Worm (Caenorhabditis elegans): ENCODE results near the gene irld-25.
"Not testable (repeated sequence)": the region's sequence is repeated elsewhere in the genome, so short reads cannot be mapped to it uniquely, and the experiment has no call there.

irld-25 gene

ce11 chrV:15256669-15257068 is 35.2 kb downstream of the irld-25 start, which contains the start of gene srsx-39:
Gene srsx-39, minus strand, starts transcription at chrV:15256769.
- TF ChIP-seq ceh-45 (GFP tag; IDR thresholded peaks at IDR 0.05); pat-9 (tag; optimal IDR thresholded peaks at IDR 0.05); ceh-48 (tag; optimal IDR thresholded peaks at IDR 0.05): not testable (repeated sequence)

DNA sequence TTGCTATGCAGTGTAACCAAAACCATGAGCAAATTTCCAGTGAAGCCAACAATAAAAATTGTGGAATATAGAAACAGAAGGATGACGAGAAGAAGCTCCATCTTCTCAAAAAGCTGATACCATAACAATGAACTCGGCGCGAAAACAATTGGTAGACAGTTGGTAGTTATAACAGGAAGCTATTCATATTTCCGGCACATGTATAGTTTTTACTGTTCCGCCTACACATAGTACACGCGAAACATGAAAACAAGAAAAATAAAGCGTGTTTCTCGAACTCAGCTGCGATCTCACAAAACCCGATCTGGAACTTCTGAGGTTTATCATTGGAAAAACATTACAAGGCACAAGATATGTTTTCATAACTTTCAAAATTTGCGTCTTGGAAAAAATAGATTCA is 37.6 kb downstream of the irld-25 start, which contains the start of gene srsx-37:
Gene srsx-37 (minus strand): TSS at position 101 of the 400 bp plus-strand sequence.
- TF ChIP-seq odd-2 (tag; optimal IDR thresholded peaks at IDR 0.05) (no peak), nfya-1 (tag; optimal IDR thresholded peaks at IDR 0.05) (no peak), pqm-1 (tag; optimal IDR thresholded peaks at IDR 0.05) (no peak), nhr-11 (tag; optimal IDR thresholded peaks at IDR 0.05) (no peak), ceh-9 (tag; optimal IDR thresholded peaks at IDR 0.05) (no peak), unc-55 (GFP tag; optimal IDR thresholded peaks at IDR 0.05) (no peak), F13H6.1 (tag; optimal IDR thresholded peaks at IDR 0.05) (no peak), zip-5 (tag; optimal IDR thresholded peaks at IDR 0.05) (no peak), npax-4 (tag; optimal IDR thresholded peaks at IDR 0.05) (no peak), fax-1 (tag; optimal IDR thresholded peaks at IDR 0.05) (no peak), fkh-10 (GFP tag; optimal IDR thresholded peaks at IDR 0.05) (no peak), C38D4.7 (GFP tag; optimal IDR thresholded peaks at IDR 0.05) (no peak), eyg-1 (tag; optimal IDR thresholded peaks at IDR 0.05) (no peak), sox-4 (tag; optimal IDR thresholded peaks at IDR 0.05) (no peak), K09A11.1 (tag; optimal IDR thresholded peaks at IDR 0.05; ENCODE audit: insufficient read depth) (no peak), pha-2 (tag; optimal IDR thresholded peaks at IDR 0.05) (no peak), ama-1 (optimal IDR thresholded peaks at IDR 0.05) (no peak), tbx-7 (tag; optimal IDR thresholded peaks at IDR 0.05) (no peak)

DNA sequence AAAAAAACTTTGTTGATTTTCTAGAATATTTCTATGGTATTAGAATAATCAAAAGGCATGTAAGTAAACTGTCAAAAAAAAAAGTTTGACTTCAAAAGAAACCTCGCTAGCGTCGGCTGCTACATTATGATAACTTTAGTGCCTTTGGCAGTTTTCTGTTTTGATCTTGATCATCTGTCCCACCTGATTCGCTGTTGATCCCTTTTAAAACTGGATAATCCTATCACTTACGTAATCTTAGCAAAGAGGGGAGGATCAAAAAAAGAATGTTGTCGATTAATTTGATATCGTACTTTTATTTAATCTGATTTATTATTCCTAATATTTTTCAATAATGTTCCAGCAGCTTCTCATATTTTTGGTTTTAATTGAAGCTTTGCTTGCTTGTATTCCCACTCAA is 38.5 kb downstream of the irld-25 start, which contains the start of gene M01B2.8:
Gene M01B2.8 (plus strand): TSS at position 301 of the 400 bp plus-strand sequence.
- no peak for TF ChIP-seq mec-3 (tag; optimal IDR thresholded peaks at IDR 0.05; ENCODE audit: borderline replicate concordance)
- no peak for TF ChIP-seq ceh-19 (GFP tag; optimal IDR thresholded peaks at IDR 0.05)
- no peak for TF ChIP-seq ceh-31 (tag; optimal IDR thresholded peaks at IDR 0.05)
- no peak for TF ChIP-seq elt-4 (tag; optimal IDR thresholded peaks at IDR 0.05)
- TF ChIP-seq ceh-6 (GFP tag; optimal IDR thresholded peaks at IDR 0.05), result no peak
- TF ChIP-seq madf-2 (tag; optimal IDR thresholded peaks at IDR 0.05), result no peak
- no peak for TF ChIP-seq ahr-1 (tag; optimal IDR thresholded peaks at IDR 0.05)
- TF ChIP-seq nfya-1 (tag; optimal IDR thresholded peaks at IDR 0.05), result no peak
- TF ChIP-seq ceh-45 (GFP tag; IDR thresholded peaks at IDR 0.05), result no peak
- no peak for TF ChIP-seq ceh-30 (tag; optimal IDR thresholded peaks at IDR 0.05)
- no peak for TF ChIP-seq unc-55 (GFP tag; optimal IDR thresholded peaks at IDR 0.05)
- no peak for TF ChIP-seq ceh-18 (tag; optimal IDR thresholded peaks at IDR 0.05)
- no peak for TF ChIP-seq nhr-11 (tag; optimal IDR thresholded peaks at IDR 0.05)

ce11 chrV:15262336-15262735 is 40.9 kb downstream of the irld-25 start, which contains the start of gene M01B2.10:
Gene M01B2.10, minus strand, starts transcription at chrV:15262436.
- not testable (repeated sequence) for TF ChIP-seq elt-4 (tag; optimal IDR thresholded peaks at IDR 0.05); unc-86 (tag; optimal IDR thresholded peaks at IDR 0.05); T23F11.4 (GFP tag; optimal IDR thresholded peaks at IDR 0.05)

ce11 chrV:15264131-15264530 is 42.7 kb downstream of the irld-25 start, which contains the start of gene M01B2.12:
Gene M01B2.12, minus strand, starts transcription at chrV:15264231.
- TF ChIP-seq unc-42 (tag; optimal IDR thresholded peaks at IDR 0.05) (no peak), ceh-45 (GFP tag; IDR thresholded peaks at IDR 0.05) (no peak), ztf-16 (tag; optimal IDR thresholded peaks at IDR 0.05) (no peak), nhr-232 (tag; optimal IDR thresholded peaks at IDR 0.05) (no peak), tbx-7 (tag; optimal IDR thresholded peaks at IDR 0.05) (no peak), pha-4 (tag; optimal IDR thresholded peaks at IDR 0.05) (no peak), hlh-6 (tag; optimal IDR thresholded peaks at IDR 0.05) (no peak), odd-2 (tag; optimal IDR thresholded peaks at IDR 0.05) (no peak), eyg-1 (tag; optimal IDR thresholded peaks at IDR 0.05) (no peak), elt-2 (tag; optimal IDR thresholded peaks at IDR 0.05) (no peak), sox-2 (GFP tag; IDR thresholded peaks at IDR 0.05) (no peak), unc-86 (tag; optimal IDR thresholded peaks at IDR 0.05) (no peak), unc-55 (GFP tag; optimal IDR thresholded peaks at IDR 0.05) (no peak), F13H6.1 (tag; optimal IDR thresholded peaks at IDR 0.05) (no peak), ceh-24 (tag; optimal IDR thresholded peaks at IDR 0.05) (no peak)
